Worm (Caenorhabditis elegans): ENCODE data around the gene npr-5.

DNA sequence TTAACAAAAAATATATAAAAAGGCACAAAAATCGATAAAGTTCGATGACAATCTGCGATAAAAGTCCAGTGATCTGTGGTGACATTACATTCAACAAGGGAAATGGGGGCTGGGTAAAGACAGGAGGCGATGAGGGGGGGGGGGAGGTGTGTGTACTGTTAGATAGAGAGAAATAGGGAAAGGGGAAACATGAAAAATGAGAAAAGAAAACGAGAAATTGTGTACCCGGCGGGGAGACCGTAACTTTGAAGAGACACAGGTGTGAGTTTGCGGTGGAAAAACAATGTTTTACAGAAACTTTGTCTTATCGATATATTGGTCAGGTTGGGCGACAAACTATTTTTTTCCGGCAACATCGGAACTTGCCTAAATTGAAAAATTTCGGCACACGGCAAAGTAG is 21.2 kb downstream of the npr-5 start:
- TF ChIP-seq B0310.2 (tag; optimal IDR thresholded peaks at IDR 0.05) (no peak), pes-1 (GFP tag; IDR thresholded peaks at IDR 0.05) (no peak), ama-1 (optimal IDR thresholded peaks at IDR 0.05) (no peak), hnd-1 (tag; optimal IDR thresholded peaks at IDR 0.05) (no peak), ceh-36 (tag; optimal IDR thresholded peaks at IDR 0.05) (no peak)
